Fruit fly (Drosophila melanogaster): ENCODE measurements around the gene Hibch.

DNA sequence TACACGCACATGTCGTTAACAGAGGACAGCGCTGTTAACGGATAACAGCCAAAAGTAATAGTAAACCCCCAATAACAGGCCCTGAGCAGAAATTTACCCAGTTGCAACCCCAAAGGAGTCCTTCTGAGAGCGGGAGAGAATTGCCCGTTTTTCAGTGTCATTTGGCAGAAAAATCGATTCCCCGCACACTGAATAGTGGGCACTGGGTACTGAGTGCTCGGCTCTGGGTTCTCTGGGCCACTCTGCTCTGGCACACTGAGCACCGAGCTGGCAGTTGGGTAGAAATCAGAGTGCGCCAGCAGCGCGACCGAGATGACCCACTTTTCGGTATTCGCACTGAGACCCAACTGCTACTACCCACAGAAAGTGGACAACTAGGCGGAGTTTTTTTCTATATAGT lies 17.4 kb downstream of the Hibch start, which contains the start of gene Rbp:
- TF ChIP-seq CTCF (optimal IDR thresholded peaks at IDR 0.05) (no peak), CG8478 (optimal IDR thresholded peaks at IDR 0.05) (no peak)

Data from S2 (cell line).